Fruit fly (Drosophila melanogaster): Measurements from ENCODE around the gene Rbp9.

Gene Rbp9

DNA sequence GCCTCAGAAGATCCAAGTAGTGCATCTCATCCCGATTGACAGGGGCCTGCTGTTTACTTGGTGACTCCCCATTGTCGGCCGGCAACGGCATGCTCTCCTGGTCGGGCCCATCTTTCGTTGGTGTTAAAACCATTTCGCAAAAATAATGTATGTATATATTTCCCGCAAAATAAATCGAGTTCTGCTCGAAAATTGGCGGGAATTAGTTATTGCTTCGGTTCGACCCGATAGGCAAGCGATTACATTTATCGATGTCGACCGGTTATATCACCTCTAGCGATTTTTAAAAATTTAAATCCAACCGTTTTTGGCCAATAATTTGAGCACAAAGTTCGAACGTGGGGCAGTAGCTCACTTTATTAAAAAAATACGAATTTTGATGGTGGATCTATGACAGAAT, 14.9 kb downstream of the Rbp9 start, which contains the start of gene Ts (continued):
- TF ChIP-seq bab2 (GFP tag; optimal IDR thresholded peaks at IDR 0.05), result no peak
- TF ChIP-seq pros (GFP tag; optimal IDR thresholded peaks at IDR 0.05), result no peak
- no peak for TF ChIP-seq Mad (GFP tag; optimal IDR thresholded peaks at IDR 0.05)
- no peak for TF ChIP-seq dan (GFP tag; IDR thresholded peaks at IDR 0.05)
- no peak for TF ChIP-seq CG11695 (GFP tag; IDR thresholded peaks at IDR 0.05)
- TF ChIP-seq Ets97D (GFP tag; optimal IDR thresholded peaks at IDR 0.05), result peak; percentile 60
- TF ChIP-seq vnd (GFP tag; IDR thresholded peaks at IDR 0.05; ENCODE audit: partially characterized antibody), result peak; percentile 60; the same call in 2 of the 3 replicates
- TF ChIP-seq Ada2b (GFP tag; IDR thresholded peaks at IDR 0.05), result no peak
- TF ChIP-seq Mes4 (GFP tag; optimal IDR thresholded peaks at IDR 0.05), result no peak
- TF ChIP-seq tna (GFP tag; IDR thresholded peaks at IDR 0.05; ENCODE audit: partially characterized antibody), result peak; percentile 84
- no peak for TF ChIP-seq Hand (GFP tag; optimal IDR thresholded peaks at IDR 0.05)
- no peak for TF ChIP-seq ash1 (GFP tag; optimal IDR thresholded peaks at IDR 0.05)
- TF ChIP-seq CG7745 (tag; optimal IDR thresholded peaks at IDR 0.05), result no peak
- TF ChIP-seq gcm2 (GFP tag; optimal IDR thresholded peaks at IDR 0.05), result no peak
- TF ChIP-seq bbx (GFP tag; IDR thresholded peaks at IDR 0.05; ENCODE audit: partially characterized antibody), result peak; percentile 89
- TF ChIP-seq Myb (GFP tag; optimal IDR thresholded peaks at IDR 0.05), result peak; percentile 97
- no peak for TF ChIP-seq CG10959 (GFP tag; IDR thresholded peaks at IDR 0.05)
- no peak for TF ChIP-seq CG1529 (GFP tag; optimal IDR thresholded peaks at IDR 0.05)
- TF ChIP-seq Vsx1 (GFP tag; optimal IDR thresholded peaks at IDR 0.05), result no peak
- TF ChIP-seq org-1 (GFP tag; optimal IDR thresholded peaks at IDR 0.05), result no peak
- TF ChIP-seq CG2129 (GFP tag; IDR thresholded peaks at IDR 0.05; ENCODE audit: partially characterized antibody), result peak; percentile 16; the same call in 1 of the 2 replicates
- TF ChIP-seq unc-4 (GFP tag; IDR thresholded peaks at IDR 0.05; ENCODE audit: partially characterized antibody), result peak; percentile 65
- TF ChIP-seq ci (GFP tag; IDR thresholded peaks at IDR 0.05), result no peak; the same call in 2 of the 3 replicates
- no peak for TF ChIP-seq tup (GFP tag; optimal IDR thresholded peaks at IDR 0.05)
- no peak for TF ChIP-seq CG10979 (tag; optimal IDR thresholded peaks at IDR 0.05)
- no peak for TF ChIP-seq CG2875 (GFP tag; optimal IDR thresholded peaks at IDR 0.05)
- no peak for TF ChIP-seq NC2β (GFP tag; optimal IDR thresholded peaks at IDR 0.05)
- no peak for TF ChIP-seq Antp (GFP tag; optimal IDR thresholded peaks at IDR 0.05)
- TF ChIP-seq nerfin-2 (GFP tag; IDR thresholded peaks at IDR 0.05; ENCODE audit: partially characterized antibody), result peak; percentile 79
- no peak for TF ChIP-seq Lhr (GFP tag; optimal IDR thresholded peaks at IDR 0.05)
- no peak for TF ChIP-seq cato (GFP tag; optimal IDR thresholded peaks at IDR 0.05; ENCODE audit: borderline replicate concordance)
- no peak for TF ChIP-seq Camta (GFP tag; optimal IDR thresholded peaks at IDR 0.05)
- no peak for TF ChIP-seq CG33557 (GFP tag; optimal IDR thresholded peaks at IDR 0.05)
- no peak for TF ChIP-seq ac (GFP tag; optimal IDR thresholded peaks at IDR 0.05)
- no peak for TF ChIP-seq ranshi (GFP tag; IDR thresholded peaks at IDR 0.05)
- TF ChIP-seq Dp (GFP tag; optimal IDR thresholded peaks at IDR 0.05), result peak; percentile 91
- TF ChIP-seq Ets65A (GFP tag), result no peak
- peak; percentile 88; the same call in 2 of the 3 replicates for TF ChIP-seq Opbp (GFP tag; IDR thresholded peaks at IDR 0.05; ENCODE audit: partially characterized antibody)
- no peak for TF ChIP-seq B-H1 (GFP tag; IDR thresholded peaks at IDR 0.05)
- peak; percentile 82 for TF ChIP-seq CG6791 (GFP tag; IDR thresholded peaks at IDR 0.05; ENCODE audit: partially characterized antibody)
- peak; percentile 9 for TF ChIP-seq gfzf (GFP tag; optimal IDR thresholded peaks at IDR 0.05)
- peak; percentile 32 for TF ChIP-seq lbe (GFP tag; optimal IDR thresholded peaks at IDR 0.05)
- no peak for TF ChIP-seq CG13894 (tag; optimal IDR thresholded peaks at IDR 0.05)
- no peak for TF ChIP-seq CG11560 (tag; IDR thresholded peaks at IDR 0.05)
- no peak for TF ChIP-seq CG18764 (GFP tag; optimal IDR thresholded peaks at IDR 0.05)
- TF ChIP-seq CG13296 (GFP tag; optimal IDR thresholded peaks at IDR 0.05), result no peak
- TF ChIP-seq CG17912 (GFP tag; optimal IDR thresholded peaks at IDR 0.05), result no peak
- no peak for TF ChIP-seq grau (tag; optimal IDR thresholded peaks at IDR 0.05)
- no peak for TF ChIP-seq Atf-2 (GFP tag; optimal IDR thresholded peaks at IDR 0.05)
- TF ChIP-seq MTF-1 (GFP tag; optimal IDR thresholded peaks at IDR 0.05; ENCODE audit: borderline replicate concordance), result no peak

Data from whole organism, embryonic.